Fruit fly (Drosophila melanogaster): ENCODE data around the gene TkR86C.

Gene TkR86C

DNA sequence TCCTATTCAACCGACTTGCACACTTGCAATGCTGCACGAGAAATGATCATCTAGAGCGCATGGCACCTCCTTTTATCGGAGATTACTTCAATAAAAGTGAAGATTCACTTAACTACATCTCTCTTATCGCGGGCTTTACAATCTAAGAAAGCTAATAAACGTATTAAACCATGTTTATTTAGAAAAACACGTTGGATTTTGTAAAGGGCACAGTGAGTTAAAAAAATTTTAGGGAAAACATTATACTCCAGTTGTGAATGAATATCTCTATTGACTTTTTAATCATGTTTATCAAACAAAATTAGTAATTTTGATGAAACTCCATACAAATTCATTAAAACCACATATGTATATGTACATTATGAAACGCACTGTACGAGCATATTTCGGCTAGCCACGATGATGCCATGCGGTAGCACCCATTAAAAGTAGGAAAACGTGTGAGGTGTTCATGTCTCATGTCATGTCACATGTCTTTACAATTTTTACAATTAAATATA, 8.4 kb upstream of the TkR86C start, which contains the start of gene CG31272:
Gene CG31272, minus strand, starts transcription at position 51 of the 500 bp plus-strand sequence.
- TF ChIP-seq h (GFP tag; optimal IDR thresholded peaks at IDR 0.05) (no peak), dsf (GFP tag; optimal IDR thresholded peaks at IDR 0.05; ENCODE audit: borderline replicate concordance) (no peak), foxo (GFP tag; optimal IDR thresholded peaks at IDR 0.05) (no peak), Hr83 (GFP tag; optimal IDR thresholded peaks at IDR 0.05; ENCODE audit: poor library complexity, severe bottlenecking) (no peak), CG32264 (GFP tag; optimal IDR thresholded peaks at IDR 0.05) (no peak), Dif (GFP tag; optimal IDR thresholded peaks at IDR 0.05; ENCODE audit: partially characterized antibody) (no peak), pan (optimal IDR thresholded peaks at IDR 0.05) (no peak), woc (GFP tag; optimal IDR thresholded peaks at IDR 0.05) (no peak), Vsx2 (GFP tag; optimal IDR thresholded peaks at IDR 0.05; ENCODE audit: partially characterized antibody) (no peak), dl (GFP tag; optimal IDR thresholded peaks at IDR 0.05; ENCODE audit: insufficient read depth in 1 of 2, partially characterized antibody in 2 of 2) (no peak), HLH106 (tag; optimal IDR thresholded peaks at IDR 0.05) (no peak), Mio (GFP tag; optimal IDR thresholded peaks at IDR 0.05) (no peak), sv (GFP tag; optimal IDR thresholded peaks at IDR 0.05) (no peak), CG9705 (GFP tag; optimal IDR thresholded peaks at IDR 0.05) (no peak), tai (GFP tag; optimal IDR thresholded peaks at IDR 0.05) (no peak), Rel (GFP tag; optimal IDR thresholded peaks at IDR 0.05) (no peak), Rel (tag; optimal IDR thresholded peaks at IDR 0.05) (no peak), Sp1 (GFP tag; optimal IDR thresholded peaks at IDR 0.05) (no peak), OdsH (GFP tag; optimal IDR thresholded peaks at IDR 0.05) (no peak), Dfd (GFP tag; optimal IDR thresholded peaks at IDR 0.05) (no peak)

DNA sequence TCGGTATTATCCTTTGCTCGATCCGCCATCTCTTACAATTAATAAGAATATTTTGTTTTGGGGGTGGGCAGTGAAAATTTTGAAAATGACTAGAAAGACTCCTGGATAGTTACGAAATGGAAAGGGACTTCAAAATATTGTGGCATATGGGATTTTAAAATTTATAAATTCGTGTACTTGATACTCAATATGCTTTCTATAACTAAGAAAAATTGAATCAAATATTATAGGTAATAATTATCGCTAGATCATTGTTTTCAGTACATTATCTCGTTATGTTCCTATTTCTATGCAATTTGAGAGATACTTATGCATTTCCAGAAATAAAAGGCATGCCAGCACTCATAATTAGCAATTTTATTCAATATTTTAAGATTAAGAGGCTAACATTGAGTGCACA, 4.5 kb upstream of the TkR86C start, which contains the start of gene CG14691:
Gene CG14691, minus strand, starts transcription at position 101 of the 400 bp plus-strand sequence.
- TF ChIP-seq Abd-B (GFP tag; optimal IDR thresholded peaks at IDR 0.05) (no peak), Rel (GFP tag; optimal IDR thresholded peaks at IDR 0.05) (no peak), Rel (tag; optimal IDR thresholded peaks at IDR 0.05) (no peak), Myc (optimal IDR thresholded peaks at IDR 0.05) (no peak), CG32264 (GFP tag; optimal IDR thresholded peaks at IDR 0.05) (no peak), dmrt93B (GFP tag; optimal IDR thresholded peaks at IDR 0.05) (no peak), woc (GFP tag; optimal IDR thresholded peaks at IDR 0.05) (no peak), Jra (GFP tag; optimal IDR thresholded peaks at IDR 0.05) (no peak), h (GFP tag; optimal IDR thresholded peaks at IDR 0.05) (no peak), OdsH (GFP tag; optimal IDR thresholded peaks at IDR 0.05) (no peak), jim (GFP tag; optimal IDR thresholded peaks at IDR 0.05) (no peak), tai (GFP tag; optimal IDR thresholded peaks at IDR 0.05) (no peak), foxo (GFP tag; optimal IDR thresholded peaks at IDR 0.05) (no peak), usp (GFP tag; optimal IDR thresholded peaks at IDR 0.05) (no peak)

DNA sequence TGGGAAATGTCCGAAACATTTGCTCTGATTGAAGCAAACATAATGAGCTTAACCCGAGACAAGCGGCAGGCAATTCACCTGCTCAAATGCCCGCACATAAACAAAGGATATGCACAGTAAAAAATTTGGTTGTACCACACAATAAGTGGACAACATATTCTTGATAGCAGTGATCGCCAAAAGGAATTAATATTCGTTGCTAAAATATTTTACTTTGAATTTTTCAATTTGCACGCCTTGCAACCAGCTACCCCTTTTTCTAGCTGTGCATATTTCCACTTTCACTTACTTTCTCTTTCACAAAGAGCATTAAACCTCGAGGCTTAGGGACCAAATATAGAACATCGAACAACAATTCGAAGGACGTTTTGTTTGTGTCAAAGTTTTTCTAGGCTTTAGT, 3.4 kb downstream of the TkR86C start:
- TF ChIP-seq Dif (GFP tag; optimal IDR thresholded peaks at IDR 0.05; ENCODE audit: partially characterized antibody) (no peak), Rel (GFP tag; optimal IDR thresholded peaks at IDR 0.05) (no peak), Rel (tag; optimal IDR thresholded peaks at IDR 0.05) (no peak), lola (GFP tag; optimal IDR thresholded peaks at IDR 0.05) (no peak), woc (GFP tag; optimal IDR thresholded peaks at IDR 0.05) (no peak)

DNA sequence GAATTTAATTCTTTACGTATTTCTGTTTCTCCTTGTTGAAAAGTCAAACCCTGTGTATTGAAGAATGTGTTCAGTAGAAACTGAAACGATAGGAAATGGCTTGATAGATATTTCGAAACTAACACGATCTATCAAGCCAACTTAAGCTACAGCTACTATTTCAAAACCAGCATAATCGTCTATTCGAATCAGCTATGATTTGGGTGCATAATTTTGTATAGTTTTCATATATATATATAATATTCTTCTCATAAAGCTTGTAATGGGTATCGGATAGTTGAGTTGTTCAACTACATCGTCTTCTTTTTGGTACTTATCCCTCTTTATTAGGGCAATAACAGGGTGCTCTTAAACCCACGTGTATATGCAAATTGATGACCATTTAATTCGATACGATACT, 15.2 kb downstream of the TkR86C start, which contains the start of gene tomboy20:
Gene tomboy20, minus strand, starts transcription at position 101 of the 400 bp plus-strand sequence.
- TF ChIP-seq Mio (GFP tag; optimal IDR thresholded peaks at IDR 0.05) = no peak
- no peak for TF ChIP-seq GATAd (GFP tag; optimal IDR thresholded peaks at IDR 0.05)
- no peak for TF ChIP-seq br (GFP tag; optimal IDR thresholded peaks at IDR 0.05)
- no peak for TF ChIP-seq foxo (GFP tag; optimal IDR thresholded peaks at IDR 0.05)
- TF ChIP-seq HLH106 (tag; optimal IDR thresholded peaks at IDR 0.05) = no peak
- no peak for TF ChIP-seq dl (GFP tag; optimal IDR thresholded peaks at IDR 0.05; ENCODE audit: insufficient read depth in 1 of 2, partially characterized antibody in 2 of 2)
- TF ChIP-seq woc (GFP tag; optimal IDR thresholded peaks at IDR 0.05) = no peak
- no peak for TF ChIP-seq lola (GFP tag; optimal IDR thresholded peaks at IDR 0.05)
- no peak for TF ChIP-seq h (GFP tag; optimal IDR thresholded peaks at IDR 0.05)
- TF ChIP-seq Myc (optimal IDR thresholded peaks at IDR 0.05) = no peak
- no peak for TF ChIP-seq ey (GFP tag; optimal IDR thresholded peaks at IDR 0.05)
- TF ChIP-seq Rel (GFP tag; optimal IDR thresholded peaks at IDR 0.05) = no peak
- no peak for TF ChIP-seq Rel (tag; optimal IDR thresholded peaks at IDR 0.05)
- no peak for TF ChIP-seq psq (GFP tag; optimal IDR thresholded peaks at IDR 0.05)
- TF ChIP-seq fru (GFP tag; optimal IDR thresholded peaks at IDR 0.05) = no peak
- no peak for TF ChIP-seq dsf (GFP tag; optimal IDR thresholded peaks at IDR 0.05; ENCODE audit: borderline replicate concordance)
- no peak for TF ChIP-seq dmrt93B (GFP tag; optimal IDR thresholded peaks at IDR 0.05)

All from whole organism, wandering third instar larva.